Fruit fly (Drosophila melanogaster) whole organism, embryonic: ENCODE measurements around the gene nAChRalpha5.
A peak's percentile ranks its signal among the peaks of the same experiment; 100 is the strongest.

Source experiments
- Asciz ChIP-seq: fragments of 200-800 bp; sonication (Bioruptor generic); optimal IDR thresholded peaks from 2 replicates; lab custom pipeline; 2017; ENCODE audit warnings: missing biosample characterization, mild to moderate bottlenecking, missing genetic modification characterization, missing genetic modification reagents
- Awh ChIP-seq: fragments of 200-800 bp; sonication (Bioruptor generic); IDR thresholded peaks from 2 replicates; pipeline ENCODE4, ENCODE4 v1.3.6; 2022; ENCODE audit warnings: missing biosample characterization, missing genetic modification characterization
- BEAF-32 ChIP-seq: fragments of 200-800 bp; sonication (Bioruptor generic); optimal IDR thresholded peaks from 3 replicates; lab custom pipeline; 2017; ENCODE audit warnings: missing biosample characterization, missing genetic modification characterization, mild to moderate bottlenecking, moderate library complexity, missing genetic modification reagents
- Bgb ChIP-seq: fragments of 200-800 bp; sonication (Bioruptor generic); IDR thresholded peaks from 2 replicates; pipeline ENCODE4 v1.3.6; 2022; ENCODE audit warnings: missing biosample characterization, missing genetic modification characterization; ENCODE audit not compliant: partially characterized antibody
- CG10543 ChIP-seq: fragments of 200-800 bp; sonication (Bioruptor generic); optimal IDR thresholded peaks from 3 replicates; lab custom pipeline; 2017; ENCODE audit warnings: missing biosample characterization, mild to moderate bottlenecking, missing genetic modification characterization, moderate library complexity
- CG12104 ChIP-seq: fragments of 200-800 bp; sonication (Bioruptor generic); optimal IDR thresholded peaks from 3 replicates; lab custom pipeline; 2016; ENCODE audit warnings: missing biosample characterization, missing genetic modification characterization
- CG14014 ChIP-seq: fragments of 200-800 bp; sonication (Bioruptor generic); IDR thresholded peaks from 2 replicates; pipeline ENCODE4 v1.3.6; 2022; ENCODE audit warnings: missing biosample characterization, missing genetic modification characterization
- CG15514 ChIP-seq: fragments of 200-800 bp; sonication (Bioruptor generic); optimal IDR thresholded peaks from 3 replicates; lab custom pipeline; 2017; ENCODE audit warnings: missing biosample characterization, missing genetic modification characterization, mild to moderate bottlenecking, moderate library complexity, missing genetic modification reagents
- CG1603 ChIP-seq: fragments of 200-800 bp; sonication (Bioruptor generic); optimal IDR thresholded peaks from 2 replicates; lab custom pipeline; 2019; ENCODE audit warnings: missing biosample characterization, mild to moderate bottlenecking, missing genetic modification characterization, moderate library complexity
- CG16779 ChIP-seq: fragments of 200-800 bp; sonication (Bioruptor generic); IDR thresholded peaks from 2 replicates; pipeline ENCODE4 v1.3.6; 2022; ENCODE audit warnings: missing biosample characterization, missing genetic modification characterization
- CG17186 ChIP-seq: fragments of 200-800 bp; sonication (Bioruptor generic); optimal IDR thresholded peaks from 3 replicates; lab custom pipeline; 2017; ENCODE audit warnings: missing biosample characterization, missing genetic modification reagents, missing genetic modification characterization
- CG17328 ChIP-seq: fragments of 200-800 bp; sonication (Bioruptor generic); IDR thresholded peaks from 2 replicates; pipeline ENCODE4 v1.3.6; 2022; ENCODE audit warnings: missing biosample characterization, missing genetic modification characterization
- CG17568 ChIP-seq: fragments of 200-800 bp; sonication (Bioruptor generic); optimal IDR thresholded peaks from 2 replicates; lab custom pipeline; 2018; ENCODE audit warnings: missing biosample characterization, mild to moderate bottlenecking, missing genetic modification characterization, moderate library complexity
- CG18011 ChIP-seq: fragments of 200-800 bp; sonication (Bioruptor generic); optimal IDR thresholded peaks from 2 replicates; lab custom pipeline; 2017; ENCODE audit warnings: missing biosample characterization, missing genetic modification characterization, mild to moderate bottlenecking, moderate library complexity, missing genotype
- CG18619 ChIP-seq: fragments of 200-800 bp; sonication (Bioruptor generic); optimal IDR thresholded peaks from 3 replicates; lab custom pipeline; 2017; ENCODE audit warnings: missing biosample characterization, mild to moderate bottlenecking, missing genetic modification characterization
- CG2202 ChIP-seq: fragments of 200-800 bp; sonication (Bioruptor generic); optimal IDR thresholded peaks from 2 replicates; lab custom pipeline; 2018; ENCODE audit warnings: missing biosample characterization, mild to moderate bottlenecking, missing genetic modification characterization
- CG4854 ChIP-seq: fragments of 200-800 bp; sonication (Bioruptor generic); optimal IDR thresholded peaks from 2 replicates; lab custom pipeline; 2016; ENCODE audit warnings: missing biosample characterization, missing genetic modification characterization, inconsistent platforms
- CG6272 ChIP-seq: fragments of 200-800 bp; sonication (Bioruptor generic); IDR thresholded peaks from 2 replicates; pipeline ENCODE4 v1.3.6; 2022; ENCODE audit warnings: missing biosample characterization, missing genetic modification characterization
- CG6654 ChIP-seq: fragments of 200-800 bp; sonication (Bioruptor generic); optimal IDR thresholded peaks from 2 replicates; lab custom pipeline; 2017; ENCODE audit warnings: missing biosample characterization, mild to moderate bottlenecking, missing genetic modification characterization
- CG7556 ChIP-seq: fragments of 200-800 bp; sonication (Bioruptor generic); optimal IDR thresholded peaks from 2 replicates; lab custom pipeline; 2017; ENCODE audit warnings: missing biosample characterization, mild to moderate bottlenecking, missing genetic modification characterization
- CG7928 ChIP-seq: fragments of 200-800 bp; sonication (Bioruptor generic); optimal IDR thresholded peaks from 2 replicates; lab custom pipeline; 2017; ENCODE audit warnings: missing biosample characterization, mild to moderate bottlenecking, missing genetic modification characterization
- CG8388 ChIP-seq: fragments of 200-800 bp; sonication (Bioruptor generic); optimal IDR thresholded peaks from 2 replicates; lab custom pipeline; 2019; ENCODE audit warnings: missing biosample characterization, mild to moderate bottlenecking, missing genetic modification characterization, moderate library complexity
- CG8765 ChIP-seq: fragments of 200-800 bp; sonication (Bioruptor generic); IDR thresholded peaks from 2 replicates; pipeline ENCODE4 v1.3.6; 2022; ENCODE audit warnings: missing biosample characterization, missing genetic modification characterization
- CG9215 ChIP-seq: fragments of 200-800 bp; sonication (Bioruptor generic); IDR thresholded peaks from 2 replicates; pipeline ENCODE4 v1.3.6; 2022; ENCODE audit warnings: missing biosample characterization, missing genetic modification characterization
- CG9727 ChIP-seq: fragments of 200-800 bp; sonication (Bioruptor generic); optimal IDR thresholded peaks from 3 replicates; lab custom pipeline; 2017; ENCODE audit warnings: missing biosample characterization, mild to moderate bottlenecking, missing genetic modification characterization
- Chrac-16 ChIP-seq: fragments of 200-800 bp; sonication (Bioruptor generic); optimal IDR thresholded peaks from 3 replicates; lab custom pipeline; 2016; ENCODE audit warnings: missing biosample characterization, missing genetic modification characterization
- Doc3 ChIP-seq: fragments of 200-800 bp; sonication (Bioruptor generic); IDR thresholded peaks from 3 replicates; pipeline ENCODE4 v1.3.6; 2022; ENCODE audit warnings: missing biosample characterization, missing genetic modification characterization; ENCODE audit not compliant: partially characterized antibody
- Drgx ChIP-seq: fragments of 200-800 bp; sonication (Bioruptor generic); IDR thresholded peaks from 2 replicates; pipeline ENCODE4 v1.3.6; 2022; ENCODE audit warnings: missing biosample characterization, missing genetic modification characterization
- E2f1 ChIP-seq: fragments of 200-800 bp; sonication (Bioruptor generic); IDR thresholded peaks from 2 replicates; pipeline ENCODE4 v1.3.6; 2022; ENCODE audit warnings: missing biosample characterization, missing genetic modification characterization
- HmgZ ChIP-seq: fragments of 200-800 bp; sonication (Bioruptor generic); optimal IDR thresholded peaks from 2 replicates; lab custom pipeline; 2018; ENCODE audit warnings: missing biosample characterization, mild to moderate bottlenecking, missing genetic modification characterization
- Hmx ChIP-seq: fragments of 200-800 bp; sonication (Bioruptor generic); optimal IDR thresholded peaks from 2 replicates; lab custom pipeline; 2016; ENCODE audit warnings: missing biosample characterization, missing genetic modification characterization
- NC2α ChIP-seq: fragments of 200-800 bp; sonication (Bioruptor generic); optimal IDR thresholded peaks from 2 replicates; lab custom pipeline; 2016; ENCODE audit warnings: missing biosample characterization, missing genetic modification characterization
- Neu2 ChIP-seq: fragments of 200-800 bp; sonication (Bioruptor generic); optimal IDR thresholded peaks from 3 replicates; lab custom pipeline; 2016; ENCODE audit warnings: missing biosample characterization, missing genetic modification characterization, borderline replicate concordance
- Rfx ChIP-seq: fragments of 200-800 bp; sonication (Bioruptor generic); IDR thresholded peaks from 2 replicates; pipeline ENCODE4 v1.3.6; 2022; ENCODE audit warnings: missing biosample characterization, missing genetic modification characterization
- Sox102F ChIP-seq: fragments of 200-800 bp; sonication (Bioruptor generic); optimal IDR thresholded peaks from 2 replicates; lab custom pipeline; 2018; ENCODE audit warnings: missing biosample characterization, mild to moderate bottlenecking, missing genetic modification characterization, moderate library complexity
- abd-A ChIP-seq: fragments of 200-800 bp; sonication (Bioruptor generic); optimal IDR thresholded peaks from 3 replicates; lab custom pipeline; 2019; ENCODE audit warnings: missing biosample characterization, mild to moderate bottlenecking, missing genetic modification characterization, moderate library complexity
- chm ChIP-seq: fragments of 200-800 bp; sonication (Bioruptor generic); IDR thresholded peaks from 2 replicates; pipeline ENCODE4 v1.3.6; 2022; ENCODE audit warnings: missing biosample characterization, missing genetic modification characterization
- cwo ChIP-seq: fragments of 200-800 bp; sonication (Bioruptor generic); optimal IDR thresholded peaks from 3 replicates; lab custom pipeline; 2017; ENCODE audit warnings: missing biosample characterization, missing genetic modification characterization, mild to moderate bottlenecking, moderate library complexity, missing genetic modification reagents
- dmrt99B ChIP-seq: fragments of 200-800 bp; sonication (Bioruptor generic); optimal IDR thresholded peaks from 2 replicates; lab custom pipeline; 2018; ENCODE audit warnings: missing biosample characterization, mild to moderate bottlenecking, missing genetic modification characterization, moderate library complexity
- fru ChIP-seq: fragments of >200 bp; optimal IDR thresholded peaks from 2 replicates; lab custom pipeline; 2017
- gem ChIP-seq: fragments of 200-800 bp; sonication (Bioruptor generic); optimal IDR thresholded peaks from 2 replicates; lab custom pipeline; 2019; ENCODE audit warnings: missing biosample characterization, mild to moderate bottlenecking, missing genetic modification characterization, moderate library complexity
- ham ChIP-seq: fragments of 200-800 bp; sonication (Bioruptor generic); IDR thresholded peaks from 2 replicates; pipeline ENCODE4 v1.3.6; 2022; ENCODE audit warnings: missing biosample characterization, missing genetic modification characterization
- her ChIP-seq: fragments of 200-800 bp; sonication (Bioruptor generic); optimal IDR thresholded peaks from 2 replicates; lab custom pipeline; 2016; ENCODE audit warnings: missing biosample characterization, missing genetic modification characterization
- kah ChIP-seq: fragments of 200-800 bp; sonication (Bioruptor generic); optimal IDR thresholded peaks from 2 replicates; lab custom pipeline; 2018; ENCODE audit warnings: missing biosample characterization, mild to moderate bottlenecking, missing genetic modification characterization
- pzg ChIP-seq: fragments of 200-800 bp; sonication (Bioruptor generic); optimal IDR thresholded peaks from 3 replicates; lab custom pipeline; 2018; ENCODE audit warnings: missing biosample characterization, mild to moderate bottlenecking, missing genetic modification characterization, moderate library complexity
- row ChIP-seq: fragments of 200-800 bp; sonication (Bioruptor generic); IDR thresholded peaks from 3 replicates; pipeline ENCODE4 v1.3.6; 2022; ENCODE audit warnings: missing biosample characterization, missing genetic modification characterization
- sens-2 ChIP-seq: fragments of 200-800 bp; sonication (Bioruptor generic); IDR thresholded peaks from 2 replicates; pipeline ENCODE4 v1.3.6; 2022; ENCODE audit warnings: missing biosample characterization, missing genetic modification characterization
- sug ChIP-seq: fragments of 200-800 bp; optimal IDR thresholded peaks from 2 replicates; lab custom pipeline; 2019; ENCODE audit warnings: missing biosample characterization, mild to moderate bottlenecking, missing genetic modification characterization, moderate library complexity
- tna ChIP-seq: fragments of 200-800 bp; sonication (Bioruptor generic); IDR thresholded peaks from 2 replicates; pipeline ENCODE4 v1.3.6; 2022; ENCODE audit warnings: missing biosample characterization, missing genetic modification characterization; ENCODE audit not compliant: partially characterized antibody
- trh ChIP-seq: fragments of 200-800 bp; sonication (Bioruptor generic); optimal IDR thresholded peaks from 2 replicates; lab custom pipeline; 2016; ENCODE audit warnings: missing biosample characterization, missing genetic modification characterization
- zen ChIP-seq: fragments of 200-800 bp; sonication (Bioruptor generic); optimal IDR thresholded peaks from 3 replicates; lab custom pipeline; 2018; ENCODE audit warnings: missing biosample characterization, mild to moderate bottlenecking, missing genetic modification characterization, moderate library complexity

nAChRalpha5 gene

dm6 chr2L:14024746-14025105 is 15.2 kb upstream of the nAChRalpha5 start (continued):
- no peak for TF ChIP-seq CG7928 (GFP tag; lab: Kevin White, UChicago)
- TF ChIP-seq CG15514 (GFP tag; lab: Kevin White, UChicago): no peak
- TF ChIP-seq CG8388 (GFP tag; lab: Kevin White, UChicago): peak; percentile 30
- TF ChIP-seq kah: no peak
- no peak for TF ChIP-seq tna (GFP tag; lab: Robert Waterston, UW)
- no peak for TF ChIP-seq CG17568
- peak; percentile 79 for TF ChIP-seq gem
- TF ChIP-seq CG18619 (GFP tag; lab: Kevin White, UChicago): no peak
- TF ChIP-seq CG10543 (GFP tag; lab: Kevin White, UChicago): no peak
- TF ChIP-seq CG17186 (GFP tag; lab: Kevin White, UChicago): no peak
- no peak for TF ChIP-seq Hmx (GFP tag; lab: Kevin White, UChicago)
- TF ChIP-seq trh: no peak
- TF ChIP-seq Sox102F (GFP tag; lab: Kevin White, UChicago): peak; percentile 73
- no peak for TF ChIP-seq Doc3 (GFP tag; lab: Robert Waterston, UW)
- no peak for TF ChIP-seq CG8765 (GFP tag; lab: Robert Waterston, UW)
- TF ChIP-seq HmgZ: no peak
- TF ChIP-seq fru (lab: Kevin White, UChicago): no peak
- TF ChIP-seq CG7556 (GFP tag; lab: Kevin White, UChicago): peak; percentile 13
- TF ChIP-seq ham (GFP tag; lab: Robert Waterston, UW): no peak
- 0 out of 2 replicates have a peak, but pooled peaks have one; percentile 5 for TF ChIP-seq Awh
- no peak for TF ChIP-seq E2f1
- TF ChIP-seq Rfx (GFP tag; lab: Robert Waterston, UW): no peak
- TF ChIP-seq CG6654 (GFP tag; lab: Kevin White, UChicago): no peak
- TF ChIP-seq CG18011: no peak
- no peak for TF ChIP-seq CG12104 (GFP tag; lab: Kevin White, UChicago)
- no peak for TF ChIP-seq CG6272 (GFP tag; lab: Robert Waterston, UW)
- peak; percentile 34 for TF ChIP-seq Chrac-16 (GFP tag; lab: Kevin White, UChicago)
- TF ChIP-seq CG9727 (GFP tag; lab: Kevin White, UChicago): no peak
- no peak for TF ChIP-seq Asciz (GFP tag; lab: Kevin White, UChicago)
- peak; percentile 44; the same call in 1 of the 2 replicates for TF ChIP-seq Drgx (GFP tag; lab: Robert Waterston, UW)
- no peak for TF ChIP-seq zen
- no peak for TF ChIP-seq NC2α
- no peak for TF ChIP-seq CG9215 (GFP tag; lab: Robert Waterston, UW)
- no peak for TF ChIP-seq sens-2 (GFP tag; lab: Robert Waterston, UW)
- no peak for TF ChIP-seq CG2202 (tag; lab: Kevin White, UChicago)
- no peak for TF ChIP-seq BEAF-32 (GFP tag; lab: Kevin White, UChicago)
- no peak for TF ChIP-seq Bgb (GFP tag; lab: Robert Waterston, UW)
- no peak for TF ChIP-seq CG4854 (GFP tag; lab: Kevin White, UChicago)
- no peak for TF ChIP-seq CG1603 (tag; lab: Kevin White, UChicago)
- TF ChIP-seq CG14014 (GFP tag; lab: Robert Waterston, UW): no peak
- TF ChIP-seq CG17328 (GFP tag; lab: Robert Waterston, UW): peak; percentile 22; the same call in 1 of the 2 replicates
- TF ChIP-seq pzg (GFP tag; lab: Kevin White, UChicago): no peak
- TF ChIP-seq chm (GFP tag; lab: Robert Waterston, UW): no peak
- TF ChIP-seq abd-A (tag; lab: Kevin White, UChicago): no peak
- peak; percentile 84 for TF ChIP-seq row
- no peak for TF ChIP-seq Neu2 (GFP tag; lab: Kevin White, UChicago)
- TF ChIP-seq dmrt99B (tag; lab: Kevin White, UChicago): peak; percentile 65
- no peak for TF ChIP-seq CG16779 (GFP tag; lab: Robert Waterston, UW)
- no peak for TF ChIP-seq sug
- no peak for TF ChIP-seq cwo (GFP tag; lab: Kevin White, UChicago)
- no peak for TF ChIP-seq her (GFP tag; lab: Kevin White, UChicago)
